Worm (Caenorhabditis elegans): Measurements from ENCODE around the gene ZK809.9.

DNA sequence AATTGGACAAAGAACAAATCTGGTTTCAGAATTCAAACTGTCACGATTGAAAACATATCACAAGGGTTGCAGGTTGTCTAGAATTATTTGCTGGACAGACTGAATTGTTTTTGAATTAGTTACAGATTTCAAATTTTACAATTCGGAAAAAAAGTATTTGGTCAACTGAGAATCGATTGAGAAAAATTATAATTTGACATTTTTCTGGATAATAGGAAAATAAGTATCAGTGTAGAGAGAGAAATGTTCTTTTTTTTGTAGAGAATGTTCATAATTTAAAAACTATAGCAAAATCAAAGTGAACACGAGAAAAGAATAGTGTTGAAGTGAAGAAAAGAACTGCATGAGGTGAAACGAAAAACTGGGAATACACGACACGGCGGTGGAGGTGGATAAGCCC, 35.6 kb downstream of the ZK809.9 start, which contains the start of gene dpy-20:
- TF ChIP-seq zip-5 (tag; optimal IDR thresholded peaks at IDR 0.05), result no peak
- no peak for TF ChIP-seq nfya-1 (tag; optimal IDR thresholded peaks at IDR 0.05)
- no peak for TF ChIP-seq Y22D7AL.16 (tag; optimal IDR thresholded peaks at IDR 0.05)
- TF ChIP-seq tbx-2 (tag; optimal IDR thresholded peaks at IDR 0.05), result no peak
- TF ChIP-seq ceh-9 (tag; optimal IDR thresholded peaks at IDR 0.05), result no peak
- TF ChIP-seq ama-1 (optimal IDR thresholded peaks at IDR 0.05), result no peak
- TF ChIP-seq sox-4 (tag; optimal IDR thresholded peaks at IDR 0.05), result no peak
- TF ChIP-seq elt-4 (tag; optimal IDR thresholded peaks at IDR 0.05), result no peak
- TF ChIP-seq pat-9 (tag; optimal IDR thresholded peaks at IDR 0.05), result no peak

Measured in whole organism, late embryonic.